Worm (Caenorhabditis elegans) whole organism, L2 larva: ENCODE results near the gene C26F1.3.

ENCODE experiments used
- elt-3 ChIP-seq: sonication (generic microtip); optimal IDR thresholded peaks from 2 replicates; lab custom pipeline; 2017; ENCODE audit warnings: missing biosample characterization, missing genetic modification characterization
- fos-1 ChIP-seq: fragments of 150-350 bp; optimal IDR thresholded peaks from 2 replicates; lab custom pipeline; 2014; ENCODE audit warnings: missing biosample characterization, missing genetic modification characterization
- gmeb-1 ChIP-seq: fragments of 150-350 bp; optimal IDR thresholded peaks from 2 replicates; lab custom pipeline; 2014; ENCODE audit warnings: missing biosample characterization, missing genetic modification characterization
- nhr-10 ChIP-seq: sonication (generic microtip); optimal IDR thresholded peaks from 2 replicates; lab custom pipeline; 2017; ENCODE audit warnings: missing biosample characterization, missing genetic modification characterization
- nhr-237 ChIP-seq: fragments of 150-350 bp; optimal IDR thresholded peaks from 2 replicates; lab custom pipeline; 2014; ENCODE audit warnings: missing biosample characterization, missing genetic modification characterization
- nhr-77 ChIP-seq: fragments of 150-350 bp; optimal IDR thresholded peaks from 2 replicates; lab custom pipeline; 2014; ENCODE audit warnings: missing biosample characterization, missing genetic modification characterization
- skn-1 ChIP-seq: sonication (generic microtip); optimal IDR thresholded peaks from 2 replicates; lab custom pipeline; 2017; ENCODE audit warnings: missing biosample characterization, missing genetic modification characterization
- unc-62 ChIP-seq: fragments of 150-350 bp; optimal IDR thresholded peaks from 2 replicates; lab custom pipeline; 2014; ENCODE audit warnings: missing biosample characterization, missing genetic modification reagents, missing genetic modification characterization

- TF ChIP-seq elt-3 (tag; lab: Kevin White, UChicago) (no peak), nhr-237 (tag; lab: Kevin White, UChicago) (no peak), gmeb-1 (tag; lab: Kevin White, UChicago) (peak; percentile 84), skn-1 (tag; lab: Kevin White, UChicago) (no peak), nhr-77 (tag; lab: Kevin White, UChicago) (no peak), nhr-10 (tag; lab: Kevin White, UChicago) (no peak), unc-62 (GFP tag; lab: Kevin White, UChicago) (no peak), fos-1 (tag; lab: Kevin White, UChicago) (peak; percentile 73)
Measured at ce11 chrV:7776029-7776628, 971 bp upstream of the C26F1.3 start, which contains the start of the genes rpl-39 and rps-30.
